Worm (Caenorhabditis elegans): ENCODE data around the gene K11D12.6.

DNA sequence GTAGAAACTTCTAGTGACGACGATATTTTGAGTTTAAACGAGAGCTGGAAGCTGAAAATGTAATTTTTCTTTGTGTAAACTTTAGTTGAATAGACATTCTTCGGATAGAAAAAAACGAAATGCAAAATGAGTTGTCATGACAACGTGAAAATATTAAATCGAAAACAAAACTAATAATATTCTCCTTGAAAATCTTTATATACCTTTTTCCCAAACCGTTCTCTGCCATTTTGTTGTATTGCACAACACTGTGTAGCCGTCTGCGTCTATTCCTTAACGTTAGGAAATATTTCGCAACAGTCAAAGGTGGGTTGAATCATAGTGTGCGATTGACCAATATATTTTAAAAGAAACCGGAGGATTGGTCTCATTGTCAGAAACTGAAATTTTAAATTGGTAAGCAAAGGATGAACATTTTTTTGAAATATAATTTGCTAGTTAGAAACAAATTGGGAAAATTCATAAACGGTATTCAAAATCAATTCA, 45.9 kb upstream of the K11D12.6 start, which contains the start of gene Y58A7A.3:
- TF ChIP-seq pha-4 (tag; optimal IDR thresholded peaks at IDR 0.05) (peak; percentile 75), ztf-4 (tag; optimal IDR thresholded peaks at IDR 0.05) (no peak), nhr-77 (tag; optimal IDR thresholded peaks at IDR 0.05) (no peak), mdl-1 (tag; optimal IDR thresholded peaks at IDR 0.05) (no peak), nhr-237 (tag; optimal IDR thresholded peaks at IDR 0.05) (no peak), lin-39 (tag; optimal IDR thresholded peaks at IDR 0.05) (no peak), nhr-11 (tag; optimal IDR thresholded peaks at IDR 0.05) (no peak), snpc-4 (tag; optimal IDR thresholded peaks at IDR 0.05) (no peak), ama-1 (optimal IDR thresholded peaks at IDR 0.05) (no peak)

Measured in whole organism, L3 larva.